Worm (Caenorhabditis elegans): ENCODE data around the gene srx-28.

The srx-28 gene

ce11 chrV:2767465-2767864 is 10.4 kb upstream of the srx-28 start, which contains the start of gene R05D8.9:
Gene R05D8.9, minus strand, starts transcription at chrV:2767565.
- TF ChIP-seq nhr-28 (tag; optimal IDR thresholded peaks at IDR 0.05): peak; percentile 78
- peak in 1 of 2 experiments; percentile 64 for TF ChIP-seq unc-62 (GFP tag; optimal IDR thresholded peaks at IDR 0.05 in 1 of 2)
- no peak for TF ChIP-seq unc-62 (tag; optimal IDR thresholded peaks at IDR 0.05)
- no peak for TF ChIP-seq mes-2 (tag; optimal IDR thresholded peaks at IDR 0.05; ENCODE audit: poor library complexity, severe bottlenecking)

ce11 chrV:2765052-2765451 is 8.0 kb upstream of the srx-28 start, which contains the start of gene dhs-14:
Gene dhs-14, minus strand, starts transcription at chrV:2765200.
- peak; percentile 71 for TF ChIP-seq dmd-6 (GFP tag; IDR thresholded peaks at IDR 0.05)
- TF ChIP-seq T26A8.4 (GFP tag; IDR thresholded peaks at IDR 0.05): no peak
- 0 out of 2 replicates have a peak, but pooled peaks have one; percentile 11 for TF ChIP-seq php-3 (GFP tag; IDR thresholded peaks at IDR 0.05)
- TF ChIP-seq hlh-11 (tag; optimal IDR thresholded peaks at IDR 0.05): peak; percentile 25
- TF ChIP-seq ctbp-1 (GFP tag; IDR thresholded peaks at IDR 0.05): no peak
- TF ChIP-seq lin-15B (tag; optimal IDR thresholded peaks at IDR 0.05): no peak
- TF ChIP-seq lir-3 (tag; optimal IDR thresholded peaks at IDR 0.05): no peak
- TF ChIP-seq nhr-102 (tag; optimal IDR thresholded peaks at IDR 0.05): no peak
- peak; percentile 92 for TF ChIP-seq nhr-28 (tag; optimal IDR thresholded peaks at IDR 0.05)
- no peak for TF ChIP-seq mep-1 (tag; optimal IDR thresholded peaks at IDR 0.05)
- no peak for TF ChIP-seq Y105C5A.15 (GFP tag; IDR thresholded peaks at IDR 0.05)
- TF ChIP-seq gei-8 (GFP tag; optimal IDR thresholded peaks at IDR 0.05): no peak
- no peak for TF ChIP-seq daf-16 (GFP tag; optimal IDR thresholded peaks at IDR 0.05)
- TF ChIP-seq daf-16 (tag; optimal IDR thresholded peaks at IDR 0.05): peak; percentile 76
- no peak for TF ChIP-seq mxl-2 (GFP tag; conservative IDR thresholded peaks at IDR 0.05)
- TF ChIP-seq nhr-77 (tag; optimal IDR thresholded peaks at IDR 0.05): peak; percentile 81
- peak; percentile 65 for TF ChIP-seq pqm-1 (tag; optimal IDR thresholded peaks at IDR 0.05)
- TF ChIP-seq zfp-2 (tag; optimal IDR thresholded peaks at IDR 0.05): no peak

ce11 chrV:2763105-2763504 is 6.0 kb upstream of the srx-28 start, which contains the start of gene R05D8.7:
Gene R05D8.7, minus strand, starts transcription at chrV:2763208.
- no peak for TF ChIP-seq mdt-29 (GFP tag; IDR thresholded peaks at IDR 0.05)
- TF ChIP-seq nhr-28 (tag; optimal IDR thresholded peaks at IDR 0.05): peak; percentile 54

ce11 chrV:2761470-2761869 is 4.4 kb upstream of the srx-28 start:
- TF ChIP-seq Y75B8A.6 (GFP tag; IDR thresholded peaks at IDR 0.05) (no peak), set-16 (GFP tag; IDR thresholded peaks at IDR 0.05) (peak; percentile 66)

ce11 chrV:2759456-2759855 is 2.4 kb upstream of the srx-28 start, which contains the start of gene srg-58:
Gene srg-58, minus strand, starts transcription at chrV:2759556.
- TF ChIP-seq nhr-48 (tag; optimal IDR thresholded peaks at IDR 0.05) (no peak), spr-3 (GFP tag; optimal IDR thresholded peaks at IDR 0.05) (no peak)

ce11 chrV:2758437-2758836 is 1.4 kb upstream of the srx-28 start:
- TF ChIP-seq nhr-77 (tag; optimal IDR thresholded peaks at IDR 0.05) (no peak), set-16 (GFP tag; IDR thresholded peaks at IDR 0.05) (peak; percentile 55), ceh-44 (GFP tag; IDR thresholded peaks at IDR 0.05) (0 out of 2 replicates have a peak, but pooled peaks have one; percentile 8), F26F4.8 (GFP tag; conservative IDR thresholded peaks at IDR 0.05) (0 out of 2 replicates have a peak, but pooled peaks have one; percentile 32)

- TF ChIP-seq T20F7.1 (GFP tag; optimal IDR thresholded peaks at IDR 0.05): no peak
- TF ChIP-seq ceh-82 (tag; optimal IDR thresholded peaks at IDR 0.05): no peak
- no peak for TF ChIP-seq nhr-6 (tag; optimal IDR thresholded peaks at IDR 0.05)
- no peak for TF ChIP-seq Y48G9A.11 (GFP tag; IDR thresholded peaks at IDR 0.05)
- TF ChIP-seq F44E2.7 (GFP tag; IDR thresholded peaks at IDR 0.05): no peak
- TF ChIP-seq lin-29 (GFP tag; IDR thresholded peaks at IDR 0.05): no peak
- TF ChIP-seq ceh-62 (tag; optimal IDR thresholded peaks at IDR 0.05): no peak
- no peak for TF ChIP-seq duxl-1 (tag; optimal IDR thresholded peaks at IDR 0.05; ENCODE audit: poor library complexity)
- no peak for TF ChIP-seq tra-1 (GFP tag; IDR thresholded peaks at IDR 0.05)
- no peak for TF ChIP-seq snpc-1.2 (GFP tag; IDR thresholded peaks at IDR 0.05)
- TF ChIP-seq set-16 (GFP tag; IDR thresholded peaks at IDR 0.05): no peak
- TF ChIP-seq arid-1 (GFP tag; conservative IDR thresholded peaks at IDR 0.05): no peak
These were observed 4.1 kb downstream of the srx-28 start, which contains the start of gene srx-26 for ce11 chrV:2753007-2753406. Gene srx-26, minus strand, starts transcription at chrV:2753107.
